Fruit fly (Drosophila melanogaster) whole organism, embryonic: ENCODE results near the gene fliI.
A peak's percentile ranks its signal among the peaks of the same experiment; 100 is the strongest.

Source experiments
- Atf-2 ChIP-seq: fragments of 200-800 bp; sonication (Bioruptor generic); optimal IDR thresholded peaks from 2 replicates; lab custom pipeline; 2016; ENCODE audit warnings: missing biosample characterization, missing genetic modification characterization
- BtbVII ChIP-seq: fragments of 200-800 bp; sonication (Bioruptor generic); optimal IDR thresholded peaks from 3 replicates; lab custom pipeline; 2017; ENCODE audit warnings: missing biosample characterization, mild to moderate bottlenecking, missing genetic modification characterization
- CG10543 ChIP-seq: fragments of 200-800 bp; sonication (Bioruptor generic); optimal IDR thresholded peaks from 3 replicates; lab custom pipeline; 2017; ENCODE audit warnings: missing biosample characterization, mild to moderate bottlenecking, missing genetic modification characterization, moderate library complexity
- CG12071 ChIP-seq: fragments of 200-800 bp; sonication (Bioruptor generic); optimal IDR thresholded peaks from 3 replicates; lab custom pipeline; 2018; ENCODE audit warnings: missing biosample characterization, mild to moderate bottlenecking, missing genetic modification characterization
- CG12391 ChIP-seq: fragments of 200-800 bp; sonication (Bioruptor generic); optimal IDR thresholded peaks from 3 replicates; lab custom pipeline; 2018; ENCODE audit warnings: missing biosample characterization, mild to moderate bottlenecking, missing genetic modification characterization, moderate library complexity
- CG15601 ChIP-seq: fragments of 200-800 bp; sonication (Bioruptor generic); optimal IDR thresholded peaks from 3 replicates; lab custom pipeline; 2019; ENCODE audit warnings: missing biosample characterization, mild to moderate bottlenecking, missing genetic modification characterization, moderate library complexity
- CG16779 ChIP-seq: fragments of 200-800 bp; sonication (Bioruptor generic); IDR thresholded peaks from 2 replicates; pipeline ENCODE4 v1.3.6; 2022; ENCODE audit warnings: missing biosample characterization, missing genetic modification characterization
- CG1792 ChIP-seq: fragments of 200-800 bp; sonication (Bioruptor generic); optimal IDR thresholded peaks from 2 replicates; lab custom pipeline; 2016; ENCODE audit warnings: missing biosample characterization, missing genetic modification characterization
- CG18011 ChIP-seq: fragments of 200-800 bp; sonication (Bioruptor generic); optimal IDR thresholded peaks from 2 replicates; lab custom pipeline; 2017; ENCODE audit warnings: missing biosample characterization, missing genetic modification characterization, mild to moderate bottlenecking, moderate library complexity, missing genotype
- CG34422 ChIP-seq: fragments of 200-800 bp; sonication (Bioruptor generic); IDR thresholded peaks from 3 replicates; pipeline ENCODE4 v1.3.6; 2022; ENCODE audit warnings: missing biosample characterization, missing genetic modification characterization
- CG3838 ChIP-seq: fragments of 200-800 bp; sonication (Bioruptor generic); optimal IDR thresholded peaks from 3 replicates; lab custom pipeline; 2016; ENCODE audit warnings: missing biosample characterization, missing genetic modification characterization
- CG4282 ChIP-seq: fragments of 200-800 bp; sonication (Bioruptor generic); optimal IDR thresholded peaks from 2 replicates; lab custom pipeline; 2016; ENCODE audit warnings: missing biosample characterization, missing genetic modification characterization
- CG4424 ChIP-seq: fragments of 200-800 bp; sonication (Bioruptor generic); optimal IDR thresholded peaks from 3 replicates; lab custom pipeline; 2016; ENCODE audit warnings: missing biosample characterization, missing genetic modification characterization
- CG6175 ChIP-seq: fragments of 200-800 bp; sonication (Bioruptor generic); IDR thresholded peaks from 3 replicates; pipeline ENCODE4 v1.3.6; 2022; ENCODE audit warnings: missing biosample characterization, missing genetic modification characterization
- CG6254 ChIP-seq: fragments of 200-800 bp; sonication (Bioruptor generic); optimal IDR thresholded peaks from 3 replicates; lab custom pipeline; 2017; ENCODE audit warnings: mild to moderate bottlenecking, missing biosample characterization, missing genetic modification reagents, missing genetic modification characterization
- CG9437 ChIP-seq: fragments of 200-800 bp; sonication (Bioruptor generic); optimal IDR thresholded peaks from 2 replicates; lab custom pipeline; 2018; ENCODE audit warnings: missing biosample characterization, mild to moderate bottlenecking, missing genetic modification characterization
- CG9609 ChIP-seq: fragments of 200-800 bp; sonication (Bioruptor generic); optimal IDR thresholded peaks from 3 replicates; lab custom pipeline; 2016; ENCODE audit warnings: missing biosample characterization, missing genetic modification characterization
- Dfd ChIP-seq, 2 experiments: fragments of >200 bp; optimal IDR thresholded peaks; 2 replicates each; lab custom pipeline; 2017; ENCODE audit warnings: missing biosample characterization in 2 of 2, missing genetic modification characterization in 2 of 2
- Dip2 ChIP-seq: fragments of 200-800 bp; sonication (Bioruptor generic); IDR thresholded peaks from 2 replicates; pipeline ENCODE4 v1.3.6; 2022; ENCODE audit warnings: missing biosample characterization, missing genetic modification characterization
- Doc3 ChIP-seq: fragments of 200-800 bp; sonication (Bioruptor generic); IDR thresholded peaks from 3 replicates; pipeline ENCODE4 v1.3.6; 2022; ENCODE audit warnings: missing biosample characterization, missing genetic modification characterization; ENCODE audit not compliant: partially characterized antibody
- E2f1 ChIP-seq: fragments of 200-800 bp; sonication (Bioruptor generic); IDR thresholded peaks from 2 replicates; pipeline ENCODE4 v1.3.6; 2022; ENCODE audit warnings: missing biosample characterization, missing genetic modification characterization
- MESR4 ChIP-seq: fragments of 200-800 bp; sonication (Bioruptor generic); optimal IDR thresholded peaks from 2 replicates; lab custom pipeline; 2018; ENCODE audit warnings: missing biosample characterization, mild to moderate bottlenecking, missing genetic modification characterization, moderate library complexity
- Nf-YB ChIP-seq: fragments of 200-800 bp; sonication (Bioruptor generic); optimal IDR thresholded peaks from 3 replicates; lab custom pipeline; 2019; ENCODE audit warnings: missing biosample characterization, mild to moderate bottlenecking, missing genetic modification characterization, moderate library complexity
- Opbp ChIP-seq: fragments of 200-800 bp; sonication (Bioruptor generic); IDR thresholded peaks from 3 replicates; pipeline ENCODE4 v1.3.6; 2022; ENCODE audit warnings: missing biosample characterization, missing genetic modification characterization; ENCODE audit not compliant: partially characterized antibody
- Rfx ChIP-seq: fragments of 200-800 bp; sonication (Bioruptor generic); IDR thresholded peaks from 2 replicates; pipeline ENCODE4 v1.3.6; 2022; ENCODE audit warnings: missing biosample characterization, missing genetic modification characterization
- Ssrp ChIP-seq: fragments of 200-800 bp; sonication (Bioruptor generic); optimal IDR thresholded peaks from 2 replicates; lab custom pipeline; 2018; ENCODE audit warnings: missing biosample characterization, mild to moderate bottlenecking, missing genetic modification characterization, moderate library complexity
- TFAM ChIP-seq: fragments of 200-800 bp; sonication (Bioruptor generic); optimal IDR thresholded peaks from 2 replicates; lab custom pipeline; 2017; ENCODE audit warnings: missing biosample characterization, missing genetic modification characterization, inconsistent platforms
- Taf1 ChIP-seq: fragments of 200-800 bp; sonication (Bioruptor generic); IDR thresholded peaks from 2 replicates; pipeline ENCODE4 v1.3.6; 2022; ENCODE audit warnings: missing biosample characterization, missing genetic modification characterization
- Usf ChIP-seq: fragments of 200-800 bp; sonication (Bioruptor generic); optimal IDR thresholded peaks from 2 replicates; lab custom pipeline; 2017; ENCODE audit warnings: missing genotype, missing biosample characterization, missing genetic modification characterization
- YL-1 ChIP-seq: fragments of 200-800 bp; sonication (Bioruptor generic); optimal IDR thresholded peaks from 3 replicates; lab custom pipeline; 2017; ENCODE audit warnings: missing biosample characterization, mild to moderate bottlenecking, missing genetic modification characterization
- ab ChIP-seq: fragments of 200-800 bp; sonication (Bioruptor generic); optimal IDR thresholded peaks from 2 replicates; lab custom pipeline; 2016; ENCODE audit warnings: missing biosample characterization, missing genetic modification characterization
- ac ChIP-seq: fragments of 200-800 bp; sonication (Bioruptor generic); optimal IDR thresholded peaks from 3 replicates; lab custom pipeline; 2017; ENCODE audit warnings: missing biosample characterization, mild to moderate bottlenecking, missing genetic modification characterization
- ara ChIP-seq: fragments of 200-800 bp; sonication (Bioruptor generic); IDR thresholded peaks from 2 replicates; pipeline ENCODE4 v1.3.6; 2022; ENCODE audit warnings: missing biosample characterization, missing genetic modification characterization
- eve ChIP-seq, 2 experiments: fragments of >200 bp; optimal IDR thresholded peaks; 2 replicates each; lab custom pipeline; 2017; ENCODE audit warnings: missing biosample characterization in 2 of 2, missing genetic modification characterization in 2 of 2
- gsb-n ChIP-seq: fragments of 200-800 bp; sonication (Bioruptor generic); optimal IDR thresholded peaks from 3 replicates; lab custom pipeline; 2018; ENCODE audit warnings: missing biosample characterization, mild to moderate bottlenecking, missing genetic modification characterization
- her ChIP-seq: fragments of 200-800 bp; sonication (Bioruptor generic); optimal IDR thresholded peaks from 2 replicates; lab custom pipeline; 2016; ENCODE audit warnings: missing biosample characterization, missing genetic modification characterization
- insv ChIP-seq, 2 experiments: fragments of 200-800 bp; sonication (Bioruptor generic); optimal IDR thresholded peaks; 3 replicates each; lab custom pipeline; 2016 to 2018; ENCODE audit warnings: missing biosample characterization in 2 of 2, missing genetic modification characterization in 2 of 2
- kay ChIP-seq: fragments of 200-800 bp; sonication (Bioruptor generic); optimal IDR thresholded peaks from 2 replicates; lab custom pipeline; 2016; ENCODE audit warnings: missing biosample characterization, missing genetic modification characterization
- lbe ChIP-seq: fragments of 200-800 bp; sonication (Bioruptor generic); optimal IDR thresholded peaks from 2 replicates; lab custom pipeline; 2016; ENCODE audit warnings: missing biosample characterization, mild to moderate bottlenecking, missing genetic modification characterization
- luna ChIP-seq: fragments of 200-800 bp; sonication (Bioruptor generic); optimal IDR thresholded peaks from 2 replicates; lab custom pipeline; 2016; ENCODE audit warnings: missing biosample characterization, missing genetic modification characterization
- p53 ChIP-seq: fragments of 200-800 bp; sonication (Bioruptor generic); optimal IDR thresholded peaks from 2 replicates; lab custom pipeline; 2016; ENCODE audit warnings: missing biosample characterization, missing genetic modification characterization
- salm ChIP-seq: fragments of 200-800 bp; sonication (Bioruptor generic); optimal IDR thresholded peaks from 2 replicates; lab custom pipeline; 2018; ENCODE audit warnings: missing biosample characterization, mild to moderate bottlenecking, missing genetic modification characterization
- seq ChIP-seq: fragments of 200-800 bp; sonication (Bioruptor generic); IDR thresholded peaks from 2 replicates; pipeline ENCODE4 v1.3.6; 2022; ENCODE audit warnings: missing biosample characterization, missing genetic modification characterization
- sima ChIP-seq: fragments of 200-800 bp; sonication (Bioruptor generic); optimal IDR thresholded peaks from 2 replicates; lab custom pipeline; 2016; ENCODE audit warnings: missing biosample characterization, missing genetic modification characterization
- sisA ChIP-seq: fragments of 200-800 bp; sonication (Bioruptor generic); IDR thresholded peaks from 2 replicates; pipeline ENCODE4 v1.3.6; 2022; ENCODE audit warnings: missing biosample characterization, missing genetic modification characterization
- slbo ChIP-seq: fragments of 200-800 bp; sonication (Bioruptor generic); IDR thresholded peaks from 2 replicates; pipeline ENCODE4 v1.3.6; 2022; ENCODE audit warnings: missing biosample characterization, missing genetic modification characterization
- tap ChIP-seq: fragments of 200-800 bp; optimal IDR thresholded peaks from 3 replicates; lab custom pipeline; 2019; ENCODE audit warnings: missing biosample characterization, mild to moderate bottlenecking, missing genetic modification characterization, moderate library complexity
- tgo ChIP-seq: fragments of 200-800 bp; sonication (Bioruptor generic); IDR thresholded peaks from 3 replicates; pipeline ENCODE4 v1.3.6; 2022; ENCODE audit warnings: missing biosample characterization, missing genetic modification characterization
- toy ChIP-seq: fragments of 200-800 bp; sonication (Bioruptor generic); IDR thresholded peaks from 2 replicates; pipeline ENCODE4 v1.3.6; 2022; ENCODE audit warnings: missing biosample characterization, missing genetic modification characterization
- trem ChIP-seq: fragments of 200-800 bp; optimal IDR thresholded peaks from 3 replicates; lab custom pipeline; 2019; ENCODE audit warnings: missing biosample characterization, mild to moderate bottlenecking, missing genetic modification characterization, moderate library complexity
- yki ChIP-seq: fragments of >200 bp; optimal IDR thresholded peaks from 3 replicates; lab custom pipeline; 2018

The fliI gene

DNA sequence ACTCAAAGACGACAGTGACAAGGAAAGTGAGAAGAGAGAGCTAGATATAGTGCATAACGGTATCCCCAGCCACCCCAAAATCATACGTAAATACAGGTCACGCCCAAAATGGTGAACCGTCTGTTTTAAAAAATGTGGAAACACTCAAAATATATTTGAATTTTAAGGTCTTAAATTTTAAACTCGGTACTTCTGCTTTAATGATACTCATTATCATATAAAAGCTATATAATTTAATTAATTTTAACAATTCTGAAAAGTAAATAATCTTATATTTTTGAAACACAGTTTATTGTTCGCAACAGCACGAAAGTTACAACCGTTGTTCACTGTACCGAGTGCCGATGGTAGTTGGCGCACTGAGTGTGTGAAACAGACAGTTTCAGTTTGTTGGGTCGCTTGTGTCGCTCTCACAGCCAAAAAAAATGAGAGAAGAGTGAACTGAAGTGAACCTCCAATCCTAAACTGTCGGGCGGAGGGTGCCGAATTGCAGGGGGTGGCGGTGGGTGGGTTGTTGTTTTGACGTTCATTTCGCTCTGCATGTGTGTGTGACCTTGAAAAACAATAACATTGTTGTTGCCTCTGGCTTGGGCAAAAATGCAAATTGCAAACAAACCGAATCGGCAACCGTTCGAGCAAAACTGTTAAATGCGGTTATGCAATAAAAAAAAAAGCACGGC is 26.9 kb downstream of the fliI start (continued):
- TF ChIP-seq Doc3 (no peak), CG18011 (GFP tag; lab: Kevin White, UChicago) (peak; percentile 72), slbo (GFP tag; lab: Robert Waterston, UW) (peak; percentile 93), CG6175 (no peak), MESR4 (GFP tag; lab: Kevin White, UChicago) (peak; percentile 9), TFAM (peak; percentile 33), Atf-2 (GFP tag; lab: Kevin White, UChicago) (peak; percentile 25), ac (peak; percentile 42), CG15601 (tag; lab: Kevin White, UChicago) (peak; percentile 92), gsb-n (peak; percentile 89), ab (GFP tag; lab: Kevin White, UChicago) (no peak), insv (GFP tag; optimal IDR thresholded peaks at IDR 0.05; lab: Kevin White, UChicago) (peak in 1 of 2 experiments; percentile 69), Nf-YB (GFP tag; lab: Kevin White, UChicago) (peak; percentile 80), lbe (GFP tag; lab: Kevin White, UChicago) (peak; percentile 75), ara (GFP tag; lab: Robert Waterston, UW) (peak; percentile 72), CG10543 (GFP tag; lab: Kevin White, UChicago) (peak; percentile 97), CG12391 (tag; lab: Kevin White, UChicago) (peak; percentile 93), p53 (GFP tag; lab: Kevin White, UChicago) (no peak), Ssrp (tag; lab: Kevin White, UChicago) (peak; percentile 92), CG34422 (GFP tag; lab: Robert Waterston, UW) (peak; percentile 88), tap (tag; lab: Kevin White, UChicago) (peak; percentile 91), YL-1 (peak; percentile 63), toy (GFP tag; lab: Robert Waterston, UW) (no peak), luna (no peak), Usf (GFP tag; lab: Kevin White, UChicago) (peak; percentile 70), tgo (GFP tag; lab: Robert Waterston, UW) (peak; percentile 88), Opbp (GFP tag; lab: Robert Waterston, UW) (no peak), Rfx (GFP tag; lab: Robert Waterston, UW) (peak; percentile 90), trem (tag; lab: Kevin White, UChicago) (peak; percentile 81), Dfd (GFP tag; optimal IDR thresholded peaks at IDR 0.05; lab: Kevin White, UChicago) (no peak), CG12071 (GFP tag; lab: Kevin White, UChicago) (peak; percentile 77), CG6254 (GFP tag; lab: Kevin White, UChicago) (peak; percentile 81), CG4424 (GFP tag; lab: Kevin White, UChicago) (peak; percentile 86), CG16779 (GFP tag; lab: Robert Waterston, UW) (peak; percentile 71), E2f1 (GFP tag; lab: Robert Waterston, UW) (peak; percentile 88), salm (tag; lab: Kevin White, UChicago) (peak; percentile 87), Taf1 (GFP tag; lab: Robert Waterston, UW) (peak; percentile 71), Dip2 (GFP tag; lab: Robert Waterston, UW) (no peak), CG4282 (GFP tag; lab: Kevin White, UChicago) (no peak), sima (no peak), CG9437 (peak; percentile 86), yki (lab: Kevin White, UChicago) (no peak), CG3838 (no peak), CG9609 (GFP tag; lab: Kevin White, UChicago) (peak; percentile 17), eve (GFP tag; optimal IDR thresholded peaks at IDR 0.05; lab: Kevin White, UChicago) (no peak), seq (peak; percentile 91), BtbVII (GFP tag; lab: Kevin White, UChicago) (peak; percentile 93), her (GFP tag; lab: Kevin White, UChicago) (no peak), CG1792 (GFP tag; lab: Kevin White, UChicago) (no peak), kay (GFP tag; lab: Kevin White, UChicago) (peak; percentile 80), sisA (peak; percentile 92)
